Fruit fly (Drosophila melanogaster): ENCODE data around the gene skd.

The skd gene

DNA sequence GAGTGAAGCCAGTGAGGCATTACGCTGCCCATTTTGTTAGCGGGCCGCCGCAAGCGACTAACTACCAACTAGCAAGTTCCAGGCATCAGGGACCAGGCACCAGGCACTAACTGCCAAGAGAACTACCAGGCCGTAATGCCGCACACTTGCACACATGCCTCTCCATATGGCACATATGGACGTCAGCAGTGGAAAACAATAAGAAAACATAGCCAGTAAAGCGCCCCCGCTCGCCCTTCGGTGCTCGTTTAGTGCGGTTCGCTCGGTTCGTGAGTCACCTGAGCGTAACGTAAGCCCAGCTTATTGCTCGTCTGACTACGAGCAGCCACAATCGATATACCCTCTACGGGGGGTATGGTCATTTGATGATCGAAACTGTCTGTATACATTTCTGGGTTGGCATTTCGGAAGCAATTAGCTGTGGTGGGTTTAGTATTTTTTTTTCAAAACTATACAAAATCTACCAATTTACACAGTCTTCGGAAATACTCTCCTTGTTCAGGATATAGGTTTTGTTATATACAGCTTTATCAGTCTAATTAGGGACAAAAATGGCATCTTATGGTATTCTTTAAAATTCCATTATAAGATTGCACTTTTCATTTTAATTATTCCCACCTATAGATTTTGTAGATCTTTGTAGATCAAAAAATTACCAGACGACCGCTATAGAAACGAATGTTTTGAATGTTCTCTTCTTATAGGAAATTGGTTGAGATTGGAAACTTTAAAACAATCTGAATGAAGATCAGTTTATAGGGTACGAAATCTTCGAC lies 29.7 kb upstream of the skd start (continued):
- TF ChIP-seq CG13894 (tag; optimal IDR thresholded peaks at IDR 0.05) (peak; percentile 33), Rfx (GFP tag; IDR thresholded peaks at IDR 0.05) (peak; percentile 35; the same call in 1 of the 2 replicates), CG6791 (GFP tag; IDR thresholded peaks at IDR 0.05; ENCODE audit: partially characterized antibody) (no peak), ash1 (GFP tag; optimal IDR thresholded peaks at IDR 0.05) (no peak), CG31365 (tag; optimal IDR thresholded peaks at IDR 0.05) (no peak), D19B (GFP tag; optimal IDR thresholded peaks at IDR 0.05) (peak; percentile 60), NfI (GFP tag; optimal IDR thresholded peaks at IDR 0.05) (no peak), CG15269 (tag; optimal IDR thresholded peaks at IDR 0.05) (peak; percentile 7), CG6813 (GFP tag; optimal IDR thresholded peaks at IDR 0.05) (no peak), Chrac-16 (GFP tag; optimal IDR thresholded peaks at IDR 0.05) (peak; percentile 4), CG12155 (GFP tag; optimal IDR thresholded peaks at IDR 0.05) (peak; percentile 8), CG9932 (GFP tag; IDR thresholded peaks at IDR 0.05) (peak; percentile 47), Gug (GFP tag; IDR thresholded peaks at IDR 0.05) (0 out of 4 replicates have a peak, but pooled peaks have one; percentile 3), CG14710 (tag; optimal IDR thresholded peaks at IDR 0.05) (no peak), fd102C (GFP tag; optimal IDR thresholded peaks at IDR 0.05) (no peak), seq (GFP tag; IDR thresholded peaks at IDR 0.05) (no peak), Meics (GFP tag; optimal IDR thresholded peaks at IDR 0.05) (peak; percentile 9), CG10366 (GFP tag; IDR thresholded peaks at IDR 0.05) (peak; percentile 15; the same call in 1 of the 2 replicates), Blimp-1 (GFP tag; optimal IDR thresholded peaks at IDR 0.05) (no peak), nmo (GFP tag; optimal IDR thresholded peaks at IDR 0.05) (no peak), Vsx1 (GFP tag; optimal IDR thresholded peaks at IDR 0.05) (no peak), Dip3 (GFP tag; optimal IDR thresholded peaks at IDR 0.05) (no peak), CG9215 (GFP tag; IDR thresholded peaks at IDR 0.05) (no peak), dm (GFP tag; optimal IDR thresholded peaks at IDR 0.05) (no peak), Atf3 (GFP tag; optimal IDR thresholded peaks at IDR 0.05) (no peak), ab (GFP tag; optimal IDR thresholded peaks at IDR 0.05) (no peak), CG4617 (GFP tag; optimal IDR thresholded peaks at IDR 0.05; ENCODE audit: borderline replicate concordance) (no peak), Lpt (GFP tag; optimal IDR thresholded peaks at IDR 0.05) (no peak), Dp (GFP tag; optimal IDR thresholded peaks at IDR 0.05) (no peak), CG4328 (GFP tag; optimal IDR thresholded peaks at IDR 0.05) (no peak), Myb (GFP tag; optimal IDR thresholded peaks at IDR 0.05) (no peak), YL-1 (GFP tag; optimal IDR thresholded peaks at IDR 0.05) (no peak), Sry-β (GFP tag; optimal IDR thresholded peaks at IDR 0.05) (no peak), Gsc (GFP tag; IDR thresholded peaks at IDR 0.05) (no peak), CG5180 (GFP tag; optimal IDR thresholded peaks at IDR 0.05) (no peak), CG12219 (GFP tag; optimal IDR thresholded peaks at IDR 0.05) (no peak), Doc2 (GFP tag; IDR thresholded peaks at IDR 0.05) (no peak), kah (GFP tag; optimal IDR thresholded peaks at IDR 0.05) (no peak), en (GFP tag; optimal IDR thresholded peaks at IDR 0.05) (no peak), CrebB (tag; optimal IDR thresholded peaks at IDR 0.05) (no peak), ATbp (GFP tag; optimal IDR thresholded peaks at IDR 0.05) (no peak), jumu (GFP tag; optimal IDR thresholded peaks at IDR 0.05) (no peak), sc (optimal IDR thresholded peaks at IDR 0.05) (no peak), sc (GFP tag; optimal IDR thresholded peaks at IDR 0.05) (no peak), TFAM (GFP tag; optimal IDR thresholded peaks at IDR 0.05) (no peak), CG12236 (GFP tag; optimal IDR thresholded peaks at IDR 0.05) (no peak), PHDP (tag; optimal IDR thresholded peaks at IDR 0.05) (no peak), Drgx (GFP tag; IDR thresholded peaks at IDR 0.05) (peak; percentile 12; the same call in 1 of the 2 replicates), CG3995 (GFP tag; optimal IDR thresholded peaks at IDR 0.05) (no peak), Nf-YA (GFP tag; IDR thresholded peaks at IDR 0.05) (no peak)
